Worm (Caenorhabditis elegans) whole organism, early embryonic: ENCODE results near the gene Y50D4A.5.

Source experiments
- B0310.2 ChIP-seq: sonication (generic microtip); optimal IDR thresholded peaks from 2 replicates; lab custom pipeline; 2016; ENCODE audit warnings: mild to moderate bottlenecking, missing genetic modification characterization, missing compliant biosample characterization
- F13C5.2 ChIP-seq: sonication (generic microtip); optimal IDR thresholded peaks from 2 replicates; lab custom pipeline; 2017; ENCODE audit warnings: mild to moderate bottlenecking, missing genetic modification characterization, inconsistent platforms, missing compliant biosample characterization
- aly-1 ChIP-seq: sonication (generic microtip); optimal IDR thresholded peaks from 2 replicates; lab custom pipeline; 2016; ENCODE audit warnings: missing genetic modification characterization, missing compliant biosample characterization
- ama-1 ChIP-seq: fragments of 150-350 bp; optimal IDR thresholded peaks from 2 replicates; lab custom pipeline; 2014
- ceh-13 ChIP-seq: fragments of 200-800 bp; sonication (Bioruptor generic); optimal IDR thresholded peaks from 2 replicates; lab custom pipeline; 2018; ENCODE audit warnings: mild to moderate bottlenecking, missing genetic modification characterization, missing compliant biosample characterization
- ceh-36 ChIP-seq: sonication (generic microtip); optimal IDR thresholded peaks from 2 replicates; lab custom pipeline; 2016; ENCODE audit warnings: missing genetic modification characterization, inconsistent platforms, missing compliant biosample characterization
- ets-7 ChIP-seq: sonication (generic microtip); optimal IDR thresholded peaks from 2 replicates; lab custom pipeline; 2016; ENCODE audit warnings: missing genotype, missing genetic modification characterization, missing compliant biosample characterization
- flt-1 ChIP-seq: fragments of 200-800 bp; sonication (Bioruptor generic); IDR thresholded peaks from 2 replicates; pipeline ENCODE4 v1.3.6; 2022; ENCODE audit warnings: missing genetic modification characterization, missing compliant biosample characterization
- hmbx-1 ChIP-seq: sonication (generic microtip); optimal IDR thresholded peaks from 2 replicates; lab custom pipeline; 2016; ENCODE audit warnings: mild to moderate bottlenecking, missing genetic modification characterization, missing compliant biosample characterization
- hmg-4 ChIP-seq: fragments of 200-800 bp; sonication (Bioruptor generic); optimal IDR thresholded peaks from 2 replicates; lab custom pipeline; 2018; ENCODE audit warnings: mild to moderate bottlenecking, missing genetic modification characterization, missing compliant biosample characterization
- hnd-1 ChIP-seq: sonication (generic microtip); optimal IDR thresholded peaks from 2 replicates; lab custom pipeline; 2016; ENCODE audit warnings: missing genetic modification characterization, missing compliant biosample characterization
- pes-1 ChIP-seq: fragments of 200-800 bp; sonication (Bioruptor generic); IDR thresholded peaks from 2 replicates; pipeline ENCODE4 v1.3.6; 2022; ENCODE audit warnings: missing genetic modification reagents, missing genetic modification characterization, missing compliant biosample characterization
- scrt-1 ChIP-seq: fragments of 200-800 bp; sonication (Bioruptor generic); IDR thresholded peaks from 2 replicates; pipeline ENCODE4 v1.3.6; 2022; ENCODE audit warnings: missing genetic modification characterization, missing compliant biosample characterization
- sea-1 ChIP-seq: fragments of 200-800 bp; sonication (Bioruptor generic); conservative IDR thresholded peaks from 2 replicates; pipeline ENCODE4 v1.3.6; 2022; ENCODE audit warnings: missing genetic modification characterization, missing compliant biosample characterization
- tbx-11 ChIP-seq: fragments of 200-800 bp; sonication (Bioruptor generic); IDR thresholded peaks from 2 replicates; pipeline ENCODE4 v1.3.6; 2022; ENCODE audit warnings: missing genetic modification characterization, missing compliant biosample characterization
- tbx-37 ChIP-seq: fragments of 200-800 bp; sonication (Bioruptor generic); conservative IDR thresholded peaks from 2 replicates; pipeline ENCODE4 v1.3.6; 2022; ENCODE audit warnings: missing genetic modification reagents, missing genetic modification characterization, missing compliant biosample characterization
- tra-4 ChIP-seq: sonication (generic microtip); optimal IDR thresholded peaks from 2 replicates; lab custom pipeline; 2017; ENCODE audit warnings: missing genetic modification characterization, missing compliant biosample characterization

Gene Y50D4A.5

DNA sequence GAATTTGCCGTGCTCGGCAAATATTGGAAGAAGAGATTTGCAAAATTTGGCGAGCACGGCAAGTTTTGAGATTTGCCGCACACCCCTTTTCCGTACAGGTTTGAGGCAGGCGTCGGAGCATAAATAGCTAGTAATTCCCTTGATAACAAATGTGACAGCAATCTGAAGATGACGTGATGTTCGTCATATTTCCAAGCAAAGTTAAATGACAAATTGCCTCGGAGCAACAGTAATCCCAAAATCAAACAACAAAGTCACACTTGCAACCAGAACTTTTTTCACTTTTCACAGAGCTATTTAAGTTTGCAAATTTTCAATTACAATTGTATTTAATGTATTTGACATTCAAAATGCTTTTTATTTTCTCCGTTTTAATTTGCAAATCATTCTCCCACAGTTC, 27.8 kb upstream of the Y50D4A.5 start, which contains the start of gene F25A2.1:
Gene F25A2.1, plus strand, starts transcription at position 301 of the 400 bp plus-strand sequence.
- TF ChIP-seq tbx-37 (no peak), scrt-1 (no peak), B0310.2 (no peak), ets-7 (tag; lab: Kevin White, UChicago) (no peak), hmbx-1 (tag; lab: Kevin White, UChicago) (no peak), tra-4 (no peak), pes-1 (no peak), tbx-11 (no peak)

DNA sequence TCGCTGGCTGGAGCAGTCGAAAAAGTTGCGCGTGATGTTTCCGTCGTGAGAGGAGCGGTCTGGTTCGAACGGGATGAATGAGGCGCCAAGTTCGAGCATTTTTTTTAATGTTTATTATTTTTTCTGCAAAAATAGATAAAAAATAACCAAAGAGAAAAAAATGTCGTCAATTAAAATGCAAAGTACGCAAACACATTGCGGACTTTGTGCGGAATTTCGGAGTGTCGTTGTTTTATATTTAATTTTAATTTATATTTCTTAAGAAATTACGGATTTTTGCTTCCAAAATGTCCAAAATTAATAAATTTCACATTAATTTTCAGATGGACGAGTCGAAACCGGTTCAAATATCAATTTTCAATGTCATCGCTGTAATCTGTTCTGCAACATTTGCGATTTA, 11.1 kb upstream of the Y50D4A.5 start, which contains the start of the genes wrb-1 and Y50D4A.4:
Gene wrb-1, plus strand, starts transcription at position 78 of the 400 bp plus-strand sequence.
Gene Y50D4A.4, minus strand, starts transcription at position 133 of the 400 bp plus-strand sequence.
- TF ChIP-seq scrt-1: no peak
- no peak for TF ChIP-seq ama-1 (lab: Kevin White, UChicago)
- no peak for TF ChIP-seq tra-4

DNA sequence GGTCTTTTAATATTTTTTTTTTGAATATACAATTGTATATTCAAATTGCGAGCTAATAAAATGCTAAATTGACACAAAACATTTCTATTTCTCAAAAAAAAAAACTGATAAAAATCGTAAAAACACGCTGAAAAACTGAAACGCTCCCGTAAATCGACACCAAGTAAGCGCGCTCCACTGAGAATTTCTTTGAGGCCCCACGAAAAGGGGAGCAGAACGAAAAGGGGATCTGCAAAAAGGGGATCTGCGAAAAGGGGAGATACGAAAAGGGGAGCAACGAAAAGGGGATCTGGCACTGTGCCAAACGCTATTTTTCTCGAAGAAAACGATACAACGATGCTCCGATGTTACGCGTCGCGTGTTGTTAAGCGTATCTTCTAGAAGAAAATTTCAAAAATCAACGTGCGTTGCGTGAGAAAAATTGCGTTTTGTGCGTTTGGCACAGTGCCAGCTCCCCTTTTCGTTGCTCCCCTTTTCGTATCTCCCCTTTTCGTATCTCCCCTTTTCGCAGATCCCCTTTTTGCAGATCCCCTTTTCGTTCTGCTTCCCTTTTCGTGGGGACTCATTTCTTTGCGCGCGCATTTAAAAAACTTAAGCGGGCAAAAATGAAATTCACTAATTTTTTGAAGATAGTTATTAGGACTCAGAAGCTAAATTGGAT, 9.9 kb upstream of the Y50D4A.5 start:
- peak; percentile 24; the same call in 1 of the 2 replicates for TF ChIP-seq tbx-37
- TF ChIP-seq ets-7 (tag; lab: Kevin White, UChicago): peak; percentile 33
- peak; percentile 32 for TF ChIP-seq aly-1 (tag; lab: Kevin White, UChicago)
- peak; percentile 63 for TF ChIP-seq pes-1
- TF ChIP-seq sea-1 (GFP tag; lab: Robert Waterston, UW): peak; percentile 66; the same call in 1 of the 2 replicates
- peak; percentile 23; the same call in 1 of the 2 replicates for TF ChIP-seq scrt-1

DNA sequence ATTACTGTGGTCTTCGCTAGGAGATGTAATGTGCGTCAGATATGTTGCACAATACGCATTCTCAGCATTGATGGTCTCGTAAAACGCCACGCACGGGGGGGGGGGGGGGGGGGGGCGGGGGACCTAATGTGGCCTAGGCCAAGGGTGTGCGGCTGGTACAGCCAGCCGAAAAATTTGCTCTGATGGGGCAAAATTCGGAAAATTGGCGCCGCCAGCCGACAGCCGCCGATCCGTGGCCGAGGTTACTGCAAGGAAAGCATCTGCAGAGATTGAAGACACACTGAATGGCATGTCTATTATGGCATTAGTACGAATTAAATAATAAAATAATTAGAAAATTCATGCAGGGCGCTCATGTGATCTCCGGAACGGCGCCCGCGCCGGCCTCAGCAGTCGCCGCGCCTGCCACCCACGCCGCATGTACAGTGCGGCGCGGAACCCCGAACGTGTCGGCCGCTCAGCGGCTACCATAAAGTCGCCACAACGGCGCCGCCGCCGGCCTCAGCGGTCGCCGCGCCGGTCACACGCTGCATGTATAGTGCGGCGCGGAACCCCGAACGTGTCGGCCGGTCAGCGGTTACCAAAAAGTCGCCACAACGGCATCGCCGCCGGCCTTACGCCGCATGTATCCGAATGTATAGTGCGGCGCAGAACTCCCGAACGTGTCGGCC, 7.8 kb upstream of the Y50D4A.5 start, which contains the start of gene Y50D4A.6:
Gene Y50D4A.6, minus strand, starts transcription at position 51 of the 671 bp plus-strand sequence.
- no peak for TF ChIP-seq hmbx-1 (tag; lab: Kevin White, UChicago)
- TF ChIP-seq hnd-1 (tag; lab: Kevin White, UChicago): no peak
- TF ChIP-seq tbx-37: no peak
- TF ChIP-seq pes-1: no peak
- TF ChIP-seq tra-4: no peak
- no peak for TF ChIP-seq ceh-36 (tag; lab: Kevin White, UChicago)

DNA sequence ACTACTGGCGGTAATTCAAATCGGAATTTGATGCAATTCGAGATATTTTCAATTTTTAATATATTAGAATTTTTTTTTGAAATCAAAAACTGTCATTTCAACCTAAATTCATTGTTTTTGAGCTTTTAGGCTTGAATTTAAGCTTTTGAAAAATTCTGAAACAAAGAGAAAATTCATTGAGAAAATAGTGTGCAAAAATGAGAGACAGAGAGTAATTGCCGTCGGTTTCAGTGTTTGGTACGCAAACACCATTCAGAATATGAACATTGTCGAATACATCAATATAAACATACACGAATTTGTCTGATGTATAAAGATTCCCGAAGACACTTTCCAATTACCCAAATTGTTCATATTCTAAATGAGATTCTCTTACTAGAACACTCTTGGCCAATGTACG, 5.4 kb upstream of the Y50D4A.5 start:
- no peak for TF ChIP-seq ceh-13 (GFP tag; lab: Kevin White, UChicago)
- TF ChIP-seq hmg-4 (GFP tag; lab: Kevin White, UChicago): no peak
- no peak for TF ChIP-seq pes-1
- no peak for TF ChIP-seq F13C5.2
- TF ChIP-seq ama-1 (lab: Kevin White, UChicago): no peak
- TF ChIP-seq scrt-1: no peak
- TF ChIP-seq aly-1 (tag; lab: Kevin White, UChicago): no peak
- no peak for TF ChIP-seq hmbx-1 (tag; lab: Kevin White, UChicago)
- no peak for TF ChIP-seq B0310.2

DNA sequence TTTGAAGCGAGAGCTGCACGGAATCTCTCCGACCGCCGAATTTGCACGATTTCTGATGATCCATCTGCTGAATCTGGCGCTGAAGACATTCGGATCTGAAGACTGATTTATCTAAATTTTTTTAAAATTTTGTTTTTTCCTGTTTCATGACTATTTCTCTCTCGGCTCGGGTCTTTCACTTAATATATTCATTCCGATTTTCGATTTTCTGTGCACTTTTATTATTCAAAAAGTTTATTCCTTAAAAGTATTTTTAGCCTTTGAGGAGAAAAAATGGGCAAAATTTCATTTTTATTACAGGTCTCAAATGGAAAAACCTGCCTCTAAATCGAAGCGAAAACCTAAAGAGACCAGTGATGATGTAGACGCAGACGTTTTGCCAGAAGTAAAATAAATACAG, 482 bp downstream of the Y50D4A.5 start, which contains the start of gene Y50D4A.1:
Gene Y50D4A.1, plus strand, starts transcription at position 301 of the 400 bp plus-strand sequence.
- no peak for TF ChIP-seq tbx-11
- no peak for TF ChIP-seq hmbx-1 (tag; lab: Kevin White, UChicago)
- no peak for TF ChIP-seq hmg-4 (GFP tag; lab: Kevin White, UChicago)
- no peak for TF ChIP-seq ama-1 (lab: Kevin White, UChicago)
- TF ChIP-seq scrt-1: no peak
- TF ChIP-seq hnd-1 (tag; lab: Kevin White, UChicago): no peak
- TF ChIP-seq sea-1 (GFP tag; lab: Robert Waterston, UW): no peak
- no peak for TF ChIP-seq F13C5.2
- TF ChIP-seq ceh-13 (GFP tag; lab: Kevin White, UChicago): no peak
- TF ChIP-seq ceh-36 (tag; lab: Kevin White, UChicago): no peak
- TF ChIP-seq aly-1 (tag; lab: Kevin White, UChicago): no peak

DNA sequence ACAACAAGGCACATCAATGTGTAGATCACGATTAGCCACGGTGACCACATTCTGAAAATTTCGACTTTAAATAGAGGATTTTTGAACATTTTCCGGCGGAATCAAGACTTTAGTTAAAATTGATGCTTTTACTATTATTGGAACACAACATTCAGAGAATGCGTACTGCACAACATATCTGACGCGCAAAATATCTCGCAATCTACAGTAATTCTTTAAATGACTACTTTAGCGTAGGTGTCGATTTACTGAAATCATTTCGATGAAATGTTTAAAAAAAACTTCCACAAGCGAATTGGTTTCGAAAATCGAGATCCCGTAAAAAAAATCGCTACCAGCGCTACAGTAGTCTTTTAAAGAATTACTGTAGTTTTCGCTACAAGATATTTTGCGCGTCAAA, 13.4 kb downstream of the Y50D4A.5 start, which contains the start of gene Y50D4A.10:
Gene Y50D4A.10, minus strand, starts transcription at position 57 of the 400 bp plus-strand sequence.
- TF ChIP-seq scrt-1: no peak
- no peak for TF ChIP-seq sea-1 (GFP tag; lab: Robert Waterston, UW)
- no peak for TF ChIP-seq pes-1
- no peak for TF ChIP-seq flt-1 (GFP tag; lab: Robert Waterston, UW)
- TF ChIP-seq hmg-4 (GFP tag; lab: Kevin White, UChicago): no peak
- no peak for TF ChIP-seq F13C5.2
- no peak for TF ChIP-seq tra-4
- no peak for TF ChIP-seq B0310.2
- TF ChIP-seq tbx-37: no peak
- TF ChIP-seq tbx-11: no peak
- TF ChIP-seq ceh-36 (tag; lab: Kevin White, UChicago): no peak
- no peak for TF ChIP-seq hmbx-1 (tag; lab: Kevin White, UChicago)
- no peak for TF ChIP-seq ets-7 (tag; lab: Kevin White, UChicago)
- no peak for TF ChIP-seq aly-1 (tag; lab: Kevin White, UChicago)
- no peak for TF ChIP-seq ama-1 (lab: Kevin White, UChicago)
- no peak for TF ChIP-seq ceh-13 (GFP tag; lab: Kevin White, UChicago)
- TF ChIP-seq hnd-1 (tag; lab: Kevin White, UChicago): no peak

DNA sequence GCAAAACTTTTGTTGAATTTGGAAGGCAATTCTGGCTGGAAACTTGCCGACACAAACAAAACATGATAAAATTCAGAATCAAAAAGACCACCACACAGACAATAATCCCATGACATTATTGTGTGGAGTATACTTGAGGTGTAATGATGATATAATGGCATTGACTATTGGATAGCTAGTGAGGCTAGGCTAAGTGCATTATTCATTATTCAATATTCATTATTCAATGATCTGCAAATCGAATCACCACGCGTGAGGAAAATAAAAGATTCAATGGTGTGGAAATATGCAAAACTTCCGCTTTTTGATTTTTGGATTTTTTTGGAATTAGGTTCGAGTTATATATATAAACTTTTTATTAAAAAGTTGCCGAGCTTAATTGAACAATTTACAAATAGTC, 16.5 kb downstream of the Y50D4A.5 start:
- TF ChIP-seq ceh-36 (tag; lab: Kevin White, UChicago): no peak
- TF ChIP-seq hmg-4 (GFP tag; lab: Kevin White, UChicago): no peak
- no peak for TF ChIP-seq tbx-11
- no peak for TF ChIP-seq hmbx-1 (tag; lab: Kevin White, UChicago)
- TF ChIP-seq F13C5.2: no peak
- no peak for TF ChIP-seq B0310.2
- TF ChIP-seq sea-1 (GFP tag; lab: Robert Waterston, UW): no peak
- TF ChIP-seq flt-1 (GFP tag; lab: Robert Waterston, UW): no peak
- no peak for TF ChIP-seq ama-1 (lab: Kevin White, UChicago)
- no peak for TF ChIP-seq tbx-37
- no peak for TF ChIP-seq tra-4
- TF ChIP-seq aly-1 (tag; lab: Kevin White, UChicago): no peak
- TF ChIP-seq ets-7 (tag; lab: Kevin White, UChicago): no peak
- TF ChIP-seq hnd-1 (tag; lab: Kevin White, UChicago): no peak
- TF ChIP-seq scrt-1: no peak
- no peak for TF ChIP-seq ceh-13 (GFP tag; lab: Kevin White, UChicago)
- no peak for TF ChIP-seq pes-1
